Worm (Caenorhabditis elegans) whole organism, L4 larva: ENCODE results near the gene lmd-5.

Experiments
- nhr-76 ChIP-seq: fragments of 150-350 bp; optimal IDR thresholded peaks from 2 replicates; lab custom pipeline; 2014; ENCODE audit warnings: missing biosample characterization, missing genetic modification characterization
- unc-62 ChIP-seq, 3 experiments: fragments of 150-350 bp in 1 of 3; sonication (generic microtip); optimal IDR thresholded peaks in 2 of 3; peaks in 1 of 3; 1 replicate in 1 of 3; 2 replicates in 2 of 3; lab custom pipeline; 2014 to 2017; ENCODE audit warnings: missing biosample characterization in 3 of 3, missing genetic modification characterization in 3 of 3, missing genetic modification reagents in 3 of 3, missing genotype in 1 of 3
- ztf-11 ChIP-seq: fragments of 150-350 bp; optimal IDR thresholded peaks from 2 replicates; lab custom pipeline; 2014; ENCODE audit warnings: missing biosample characterization, missing genetic modification characterization

DNA sequence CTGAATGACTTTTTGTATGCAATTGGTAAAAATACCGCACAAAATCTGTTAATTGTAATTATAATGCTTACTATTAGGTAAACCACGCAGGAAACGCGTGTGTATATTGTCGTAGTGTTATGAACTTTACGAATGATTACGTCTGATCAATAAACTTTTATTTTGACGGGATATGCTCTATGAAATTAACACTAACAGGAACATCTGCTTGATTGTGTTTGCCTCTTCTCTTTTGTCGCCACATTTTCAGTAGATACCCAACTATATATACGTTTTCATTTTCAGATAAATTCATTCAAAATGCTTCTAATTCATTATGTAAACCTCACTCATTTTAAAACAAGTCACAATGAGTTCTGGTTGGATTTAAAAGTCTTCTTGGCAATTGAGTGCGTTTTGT is 8.8 kb downstream of the lmd-5 start, which contains the start of gene sre-10:
- TF ChIP-seq nhr-76 (tag; lab: Kevin White, UChicago) (no peak), ztf-11 (tag; lab: Kevin White, UChicago) (no peak), unc-62 (GFP tag; optimal IDR thresholded peaks at IDR 0.05 in 1 of 2; lab: Kevin White, UChicago) (no peak), unc-62 (tag; optimal IDR thresholded peaks at IDR 0.05; lab: Kevin White, UChicago) (no peak)
